ENCODE assay signal across 3 worm cellular contexts in the genomic region with DNA sequence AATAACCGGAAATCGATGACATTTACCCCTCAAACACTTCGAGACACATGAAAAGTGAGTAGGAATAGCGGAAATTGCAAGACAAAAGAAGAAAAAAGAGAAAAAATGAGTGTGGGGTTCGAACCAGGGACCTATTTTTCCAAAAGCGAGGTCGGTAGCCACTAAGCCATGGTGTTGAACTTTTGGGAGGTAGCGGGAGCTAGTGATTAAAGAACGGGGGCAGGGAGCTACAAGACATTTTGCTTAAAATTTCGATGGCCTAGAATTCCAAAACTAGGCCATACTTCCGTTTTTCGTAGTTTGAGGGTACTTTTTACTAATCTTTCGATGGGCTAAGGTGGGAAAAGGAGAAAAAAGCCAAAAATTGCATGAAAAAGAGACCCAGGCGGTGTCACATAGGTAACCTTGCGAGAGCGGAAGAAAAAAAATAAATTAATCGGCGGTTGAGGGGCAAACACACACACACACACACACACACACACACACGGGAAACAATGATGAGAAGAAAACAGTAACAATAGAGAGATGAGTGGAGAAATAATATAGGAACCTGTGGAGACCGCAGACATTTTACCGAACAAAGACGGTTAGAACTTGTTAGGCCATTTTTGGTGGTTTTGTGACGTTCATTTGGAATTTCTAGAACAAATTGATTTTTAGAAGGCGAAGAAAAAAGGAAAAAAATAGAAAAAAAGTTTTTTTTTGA.
TF ChIP-seq lines count a peak whose summit lies in the region.

No protein-coding gene starts in this region.

TF ChIP-seq in whole organism, L4 larva, 104 proteins besides CTCF, POLR2A, EP300 and RAD21 (continued from another document and continues in another):
- TF ChIP-seq ctbp-1 (GFP tag; IDR thresholded peaks at IDR 0.05; lab: Robert Waterston, UW) (peak; percentile 72), R02D3.7 (tag; optimal IDR thresholded peaks at IDR 0.05; lab: Kevin White, UChicago) (no peak), duxl-1 (tag; optimal IDR thresholded peaks at IDR 0.05; lab: Kevin White, UChicago; ENCODE audit: poor library complexity) (peak; percentile 76), lin-38 (GFP tag; IDR thresholded peaks at IDR 0.05; lab: Robert Waterston, UW) (peak; percentile 80), Y5F2A.4 (GFP tag; optimal IDR thresholded peaks at IDR 0.05; lab: Kevin White, UChicago) (peak; percentile 68), lin-15B (tag; optimal IDR thresholded peaks at IDR 0.05; lab: Kevin White, UChicago) (no peak), zip-11 (GFP tag; IDR thresholded peaks at IDR 0.05; lab: Robert Waterston, UW) (no peak), nhr-111 (GFP tag; optimal IDR thresholded peaks at IDR 0.05; lab: Kevin White, UChicago) (peak; percentile 60), vab-7 (GFP tag; IDR thresholded peaks at IDR 0.05; lab: Robert Waterston, UW) (peak; percentile 91), Y105C5A.15 (GFP tag; IDR thresholded peaks at IDR 0.05; lab: Robert Waterston, UW) (peak; percentile 95), F44E2.7 (GFP tag; IDR thresholded peaks at IDR 0.05; lab: Robert Waterston, UW) (peak; percentile 93; the same call in 1 of the 2 replicates), nhr-41 (GFP tag; IDR thresholded peaks at IDR 0.05; lab: Robert Waterston, UW) (peak; percentile 61), ceh-44 (GFP tag; IDR thresholded peaks at IDR 0.05; lab: Robert Waterston, UW) (peak; percentile 79; the same call in 1 of the 2 replicates), unc-130 (GFP tag; optimal IDR thresholded peaks at IDR 0.05; lab: Kevin White, UChicago) (peak; percentile 77), ceh-28 (tag; optimal IDR thresholded peaks at IDR 0.05; lab: Kevin White, UChicago) (no peak), ceh-20 (GFP tag; IDR thresholded peaks at IDR 0.05; lab: Robert Waterston, UW) (peak; percentile 75), snpc-1.2 (GFP tag; IDR thresholded peaks at IDR 0.05; lab: Robert Waterston, UW) (peak; percentile 45; the same call in 1 of the 2 replicates), daf-8 (GFP tag; IDR thresholded peaks at IDR 0.05; lab: Robert Waterston, UW) (0 out of 2 replicates have a peak, but pooled peaks have one; percentile 84), F10B5.3 (tag; optimal IDR thresholded peaks at IDR 0.05; lab: Kevin White, UChicago) (peak; percentile 50), nhr-237 (tag; optimal IDR thresholded peaks at IDR 0.05; lab: Kevin White, UChicago) (no peak), unc-62 (GFP tag; optimal IDR thresholded peaks at IDR 0.05 in 1 of 2; lab: Kevin White, UChicago) (peak in 1 of 2 experiments; percentile 79), unc-62 (tag; optimal IDR thresholded peaks at IDR 0.05; lab: Kevin White, UChicago) (no peak), aha-1 (tag; lab: Kevin White, UChicago) (peak; percentile 92), snpc-4 (tag; optimal IDR thresholded peaks at IDR 0.05; lab: Kevin White, UChicago) (no peak), ZK337.2 (GFP tag; IDR thresholded peaks at IDR 0.05; lab: Robert Waterston, UW) (peak; percentile 88), tra-1 (GFP tag; IDR thresholded peaks at IDR 0.05; lab: Robert Waterston, UW) (peak; percentile 90), php-3 (GFP tag; IDR thresholded peaks at IDR 0.05; lab: Robert Waterston, UW) (peak; percentile 67), daf-19 (GFP tag; conservative IDR thresholded peaks at IDR 0.05; lab: Robert Waterston, UW) (peak; percentile 74; the same call in 1 of the 2 replicates), dmd-6 (GFP tag; IDR thresholded peaks at IDR 0.05; lab: Robert Waterston, UW) (peak; percentile 56), nhr-48 (tag; optimal IDR thresholded peaks at IDR 0.05; lab: Kevin White, UChicago) (peak; percentile 21), mxl-2 (GFP tag; conservative IDR thresholded peaks at IDR 0.05; lab: Robert Waterston, UW) (no peak), D1046.2 (GFP tag; IDR thresholded peaks at IDR 0.05; lab: Robert Waterston, UW) (peak; percentile 78), ztf-7 (tag; optimal IDR thresholded peaks at IDR 0.05; lab: Kevin White, UChicago) (no peak), madf-5 (GFP tag; IDR thresholded peaks at IDR 0.05; lab: Robert Waterston, UW) (peak; percentile 88 to 94), lin-13 (GFP tag; optimal IDR thresholded peaks at IDR 0.05; lab: Kevin White, UChicago) (peak; percentile 86), lir-3 (tag; optimal IDR thresholded peaks at IDR 0.05; lab: Kevin White, UChicago) (peak; percentile 70), nhr-42 (GFP tag; IDR thresholded peaks at IDR 0.05; lab: Robert Waterston, UW) (peak; percentile 82), lin-39 (tag; optimal IDR thresholded peaks at IDR 0.05; lab: Kevin White, UChicago) (no peak), F26F4.8 (GFP tag; conservative IDR thresholded peaks at IDR 0.05; lab: Robert Waterston, UW) (peak; percentile 94), nhr-25 (tag; optimal IDR thresholded peaks at IDR 0.05; lab: Kevin White, UChicago; ENCODE audit: borderline replicate concordance, insufficient read depth) (peak; percentile 53)

TF ChIP-seq in whole organism, late embryonic, 69 proteins besides CTCF, POLR2A, EP300 and RAD21 (continued from another document and continues in another):
- TF ChIP-seq lin-11 (tag; optimal IDR thresholded peaks at IDR 0.05; lab: Kevin White, UChicago), result peak; percentile 68
- peak; percentile 18 for TF ChIP-seq ceh-2 (tag; optimal IDR thresholded peaks at IDR 0.05; lab: Kevin White, UChicago)
- TF ChIP-seq hlh-6 (tag; optimal IDR thresholded peaks at IDR 0.05; lab: Kevin White, UChicago), result peak; percentile 70
- peak; percentile 14 for TF ChIP-seq ceh-24 (tag; optimal IDR thresholded peaks at IDR 0.05; lab: Kevin White, UChicago)
- no peak for TF ChIP-seq eyg-1 (tag; optimal IDR thresholded peaks at IDR 0.05; lab: Kevin White, UChicago)
- TF ChIP-seq sox-4 (tag; optimal IDR thresholded peaks at IDR 0.05; lab: Kevin White, UChicago), result peak; percentile 74
- peak; percentile 6 for TF ChIP-seq K09A11.1 (tag; optimal IDR thresholded peaks at IDR 0.05; lab: Kevin White, UChicago; ENCODE audit: insufficient read depth)
- TF ChIP-seq unc-42 (tag; optimal IDR thresholded peaks at IDR 0.05; lab: Kevin White, UChicago), result no peak
- TF ChIP-seq pros-1 (tag; optimal IDR thresholded peaks at IDR 0.05; lab: Kevin White, UChicago), result no peak
- TF ChIP-seq C08G9.2 (tag; optimal IDR thresholded peaks at IDR 0.05; lab: Kevin White, UChicago), result peak; percentile 54
- no peak for TF ChIP-seq ahr-1 (tag; optimal IDR thresholded peaks at IDR 0.05; lab: Kevin White, UChicago)
- TF ChIP-seq syd-9 (tag; optimal IDR thresholded peaks at IDR 0.05; lab: Kevin White, UChicago), result peak; percentile 62
- peak; percentile 47 for TF ChIP-seq ceh-31 (tag; optimal IDR thresholded peaks at IDR 0.05; lab: Kevin White, UChicago)
- TF ChIP-seq ceh-19 (GFP tag; optimal IDR thresholded peaks at IDR 0.05; lab: Kevin White, UChicago), result peak; percentile 66
- TF ChIP-seq rnt-1 (tag; optimal IDR thresholded peaks at IDR 0.05; lab: Kevin White, UChicago), result peak; percentile 29
- TF ChIP-seq ceh-22 (tag; optimal IDR thresholded peaks at IDR 0.05; lab: Kevin White, UChicago), result no peak
- no peak for TF ChIP-seq pag-3 (tag; optimal IDR thresholded peaks at IDR 0.05; lab: Kevin White, UChicago; ENCODE audit: borderline replicate concordance)
- peak; percentile 78 for TF ChIP-seq che-1 (tag; optimal IDR thresholded peaks at IDR 0.05; lab: Kevin White, UChicago)
- TF ChIP-seq pat-9 (tag; optimal IDR thresholded peaks at IDR 0.05; lab: Kevin White, UChicago), result peak; percentile 74
- TF ChIP-seq unc-3 (GFP tag; conservative IDR thresholded peaks at IDR 0.05; lab: Robert Waterston, UW), result peak; percentile 63; the same call in 1 of the 2 replicates
- no peak for TF ChIP-seq unc-3 (tag; optimal IDR thresholded peaks at IDR 0.05; lab: Kevin White, UChicago)
- TF ChIP-seq nhr-11 (tag; optimal IDR thresholded peaks at IDR 0.05; lab: Kevin White, UChicago), result no peak
- peak; percentile 68 for TF ChIP-seq Y22D7AL.16 (tag; optimal IDR thresholded peaks at IDR 0.05; lab: Kevin White, UChicago)
- TF ChIP-seq ttx-3 (tag; optimal IDR thresholded peaks at IDR 0.05; lab: Kevin White, UChicago), result peak; percentile 25
- TF ChIP-seq ceh-6 (GFP tag; optimal IDR thresholded peaks at IDR 0.05; lab: Kevin White, UChicago), result peak; percentile 71
- TF ChIP-seq T23F11.4 (GFP tag; optimal IDR thresholded peaks at IDR 0.05; lab: Kevin White, UChicago), result peak; percentile 49
- peak; percentile 26 for TF ChIP-seq ztf-16 (tag; optimal IDR thresholded peaks at IDR 0.05; lab: Kevin White, UChicago)
- TF ChIP-seq ceh-30 (tag; optimal IDR thresholded peaks at IDR 0.05; lab: Kevin White, UChicago), result peak; percentile 50
- no peak for TF ChIP-seq pqm-1 (tag; optimal IDR thresholded peaks at IDR 0.05; lab: Kevin White, UChicago)
- TF ChIP-seq K02D7.2 (tag; optimal IDR thresholded peaks at IDR 0.05; lab: Kevin White, UChicago), result peak; percentile 65
- peak; percentile 21 for TF ChIP-seq fax-1 (tag; optimal IDR thresholded peaks at IDR 0.05; lab: Kevin White, UChicago)
- no peak for TF ChIP-seq nfya-1 (tag; optimal IDR thresholded peaks at IDR 0.05; lab: Kevin White, UChicago)
- peak; percentile 57 for TF ChIP-seq sdc-2 (tag; optimal IDR thresholded peaks at IDR 0.05; lab: Kevin White, UChicago)
- TF ChIP-seq C38D4.7 (GFP tag; optimal IDR thresholded peaks at IDR 0.05; lab: Kevin White, UChicago), result peak; percentile 52
- TF ChIP-seq tbx-2 (tag; optimal IDR thresholded peaks at IDR 0.05; lab: Kevin White, UChicago), result peak; percentile 19
- peak; percentile 69 for TF ChIP-seq fkh-6 (tag; optimal IDR thresholded peaks at IDR 0.05; lab: Kevin White, UChicago)
- peak; percentile 77 for TF ChIP-seq nhr-232 (tag; optimal IDR thresholded peaks at IDR 0.05; lab: Kevin White, UChicago)
- TF ChIP-seq ceh-48 (tag; optimal IDR thresholded peaks at IDR 0.05; lab: Kevin White, UChicago), result peak; percentile 44
- TF ChIP-seq hlh-8 (tag; optimal IDR thresholded peaks at IDR 0.05; lab: Kevin White, UChicago), result no peak
- TF ChIP-seq pha-4 (tag; optimal IDR thresholded peaks at IDR 0.05; lab: Kevin White, UChicago), result no peak
- TF ChIP-seq madf-2 (tag; optimal IDR thresholded peaks at IDR 0.05; lab: Kevin White, UChicago), result peak; percentile 26
- TF ChIP-seq F13H6.1 (tag; optimal IDR thresholded peaks at IDR 0.05; lab: Kevin White, UChicago), result no peak
- TF ChIP-seq tbx-7 (tag; optimal IDR thresholded peaks at IDR 0.05; lab: Kevin White, UChicago), result no peak
- TF ChIP-seq hlh-13 (GFP tag; optimal IDR thresholded peaks at IDR 0.05; lab: Kevin White, UChicago), result peak; percentile 46

TF ChIP-seq in whole organism, mixed stage, embryonic, 35 proteins besides CTCF, POLR2A, EP300 and RAD21 (continued from another document):
- TF ChIP-seq nhr-28 (tag; optimal IDR thresholded peaks at IDR 0.05; lab: Kevin White, UChicago) (no peak), elt-3 (tag; optimal IDR thresholded peaks at IDR 0.05; lab: Kevin White, UChicago) (no peak), M03D4.4 (tag; optimal IDR thresholded peaks at IDR 0.05; lab: Kevin White, UChicago) (peak; percentile 70), elt-1 (tag; optimal IDR thresholded peaks at IDR 0.05; lab: Kevin White, UChicago; ENCODE audit: borderline replicate concordance, insufficient read depth) (no peak), flh-1 (GFP tag; optimal IDR thresholded peaks at IDR 0.05; lab: Kevin White, UChicago) (peak; percentile 36), unc-120 (tag; optimal IDR thresholded peaks at IDR 0.05; lab: Kevin White, UChicago; ENCODE audit: poor library complexity, severe bottlenecking) (peak; percentile 55)
